Worm (Caenorhabditis elegans) whole organism, young adult: ENCODE data around the gene F11D11.4.
"Not testable (repeated sequence)": the region's sequence is repeated elsewhere in the genome, so short reads cannot be mapped to it uniquely, and the experiment has no call there.

ENCODE experiments used
- B0035.1 ChIP-seq: sonication (generic microtip); optimal IDR thresholded peaks from 2 replicates; lab custom pipeline; 2016; ENCODE audit warnings: missing genetic modification characterization, mild to moderate bottlenecking, missing compliant biosample characterization, missing genotype, missing genetic modification reagents
- B0336.3 ChIP-seq: fragments of 200-800 bp; sonication (Bioruptor generic); IDR thresholded peaks from 2 replicates; pipeline ENCODE4 v1.3.6; 2022; ENCODE audit warnings: missing genetic modification characterization, missing compliant biosample characterization
- F10E7.11 ChIP-seq: sonication (generic microtip); optimal IDR thresholded peaks from 2 replicates; lab custom pipeline; 2017; ENCODE audit warnings: mild to moderate bottlenecking, missing genetic modification characterization, moderate library complexity, missing compliant biosample characterization
- F22D6.2 ChIP-seq: sonication (generic microtip); optimal IDR thresholded peaks from 2 replicates; lab custom pipeline; 2016; ENCODE audit warnings: mild to moderate bottlenecking, missing genetic modification characterization, missing compliant biosample characterization
- F55B11.4 ChIP-seq: sonication (generic microtip); optimal IDR thresholded peaks from 2 replicates; lab custom pipeline; 2016; ENCODE audit warnings: missing compliant biosample characterization, missing genetic modification characterization, borderline replicate concordance; ENCODE audit not compliant: insufficient read depth
- F57C9.4 ChIP-seq: sonication (generic microtip); optimal IDR thresholded peaks from 2 replicates; lab custom pipeline; 2017; ENCODE audit warnings: mild to moderate bottlenecking, missing genetic modification characterization, missing compliant biosample characterization
- K12H6.12 ChIP-seq: fragments of 200-800 bp; sonication (Bioruptor generic); optimal IDR thresholded peaks from 2 replicates; lab custom pipeline; 2018; ENCODE audit warnings: mild to moderate bottlenecking, missing genetic modification characterization, missing compliant biosample characterization
- T07F8.4 ChIP-seq: sonication (generic microtip); optimal IDR thresholded peaks from 2 replicates; lab custom pipeline; 2016; ENCODE audit warnings: mild to moderate bottlenecking, missing genetic modification characterization, moderate library complexity, missing compliant biosample characterization
- T26A5.8 ChIP-seq: sonication (generic microtip); optimal IDR thresholded peaks from 2 replicates; lab custom pipeline; 2016; ENCODE audit warnings: missing genetic modification characterization, missing compliant biosample characterization
- Y53G8AR.9 ChIP-seq: fragments of 200-800 bp; sonication (Bioruptor generic); conservative IDR thresholded peaks from 2 replicates; pipeline ENCODE4 v1.3.6; 2022; ENCODE audit warnings: missing genetic modification reagents, missing genetic modification characterization, missing compliant biosample characterization
- Y67H2A.10 ChIP-seq: fragments of 200-800 bp; sonication (Bioruptor generic); conservative IDR thresholded peaks from 2 replicates; pipeline ENCODE4 v1.3.6; 2022; ENCODE audit warnings: missing genetic modification reagents, missing genetic modification characterization, missing compliant biosample characterization
- ZK185.1 ChIP-seq: sonication (generic microtip); optimal IDR thresholded peaks from 2 replicates; lab custom pipeline; 2016; ENCODE audit warnings: mild to moderate bottlenecking, missing genetic modification characterization, missing compliant biosample characterization; ENCODE audit not compliant: poor library complexity, severe bottlenecking
- akir-1 ChIP-seq: fragments of 200-800 bp; sonication (Bioruptor generic); optimal IDR thresholded peaks from 2 replicates; lab custom pipeline; 2018; ENCODE audit warnings: mild to moderate bottlenecking, missing genetic modification characterization, moderate library complexity, missing compliant biosample characterization
- aptf-3 ChIP-seq: fragments of 200-800 bp; sonication (Bioruptor generic); IDR thresholded peaks from 2 replicates; pipeline ENCODE4 v1.3.6; 2022; ENCODE audit warnings: missing genetic modification characterization, missing compliant biosample characterization
- atf-7 ChIP-seq: sonication (generic microtip); optimal IDR thresholded peaks from 2 replicates; lab custom pipeline; 2017; ENCODE audit warnings: mild to moderate bottlenecking, missing genetic modification characterization, missing compliant biosample characterization
- athp-1 ChIP-seq: sonication (generic microtip); optimal IDR thresholded peaks from 2 replicates; lab custom pipeline; 2017; ENCODE audit warnings: mild to moderate bottlenecking, missing genetic modification characterization, missing compliant biosample characterization
- attf-5 ChIP-seq: fragments of 200-800 bp; sonication (Bioruptor generic); optimal IDR thresholded peaks from 2 replicates; lab custom pipeline; 2018; ENCODE audit warnings: mild to moderate bottlenecking, missing genetic modification characterization, missing compliant biosample characterization
- bed-1 ChIP-seq: fragments of 200-800 bp; sonication (Bioruptor generic); IDR thresholded peaks from 2 replicates; pipeline ENCODE4 v1.3.6; 2022; ENCODE audit warnings: missing genetic modification reagents, missing genetic modification characterization, missing compliant biosample characterization
- cebp-1 ChIP-seq, 2 experiments: fragments of 200-800 bp in 1 of 2; sonication (Bioruptor generic) in 1 of 2; sonication (generic microtip) in 1 of 2; IDR thresholded peaks in 1 of 2; optimal IDR thresholded peaks in 1 of 2; 2 replicates each; pipeline versions ENCODE4 v1.3.6 to Lab custom; 2017 to 2022; ENCODE audit warnings: missing compliant biosample characterization in 2 of 2, missing genetic modification characterization in 2 of 2, mild to moderate bottlenecking in 1 of 2, missing genetic modification reagents in 1 of 2, moderate library complexity in 1 of 2
- ceh-27 ChIP-seq: fragments of 200-800 bp; sonication (Bioruptor generic); optimal IDR thresholded peaks from 2 replicates; lab custom pipeline; 2018; ENCODE audit warnings: mild to moderate bottlenecking, missing genetic modification characterization, moderate library complexity, missing compliant biosample characterization
- die-1 ChIP-seq: sonication (generic microtip); optimal IDR thresholded peaks from 2 replicates; lab custom pipeline; 2016; ENCODE audit warnings: missing genotype, mild to moderate bottlenecking, missing genetic modification characterization, missing compliant biosample characterization
- dpff-1 ChIP-seq: sonication (generic microtip); optimal IDR thresholded peaks from 2 replicates; lab custom pipeline; 2017; ENCODE audit warnings: mild to moderate bottlenecking, missing genetic modification characterization, missing compliant biosample characterization
- egl-18 ChIP-seq: fragments of 200-800 bp; sonication (Bioruptor generic); IDR thresholded peaks from 2 replicates; pipeline ENCODE4 v1.3.6; 2022; ENCODE audit warnings: missing genetic modification reagents, missing genetic modification characterization, missing compliant biosample characterization
- him-1 ChIP-seq: sonication (generic microtip); optimal IDR thresholded peaks from 2 replicates; lab custom pipeline; 2016; ENCODE audit warnings: missing genotype, missing genetic modification reagents, missing genetic modification characterization, missing compliant biosample characterization
- hlh-26 ChIP-seq: fragments of 200-800 bp; sonication (Bioruptor generic); conservative IDR thresholded peaks from 2 replicates; pipeline ENCODE4 v1.3.6; 2022; ENCODE audit warnings: missing genetic modification reagents, missing genetic modification characterization, missing compliant biosample characterization
- hmg-20 ChIP-seq: fragments of 200-800 bp; sonication (Bioruptor generic); IDR thresholded peaks from 2 replicates; pipeline ENCODE4 v1.3.6; 2022; ENCODE audit warnings: missing genetic modification reagents, missing genetic modification characterization, missing compliant biosample characterization
- lin-35 ChIP-seq, 3 experiments: fragments of 150-350 bp in 2 of 3; sonication (generic microtip) in 1 of 3; optimal IDR thresholded peaks; 2 replicates each; lab custom pipeline; 2014 to 2018; ENCODE audit warnings: missing biosample characterization in 3 of 3, missing genetic modification characterization in 3 of 3, missing genetic modification reagents in 3 of 3
- mcd-1 ChIP-seq: fragments of 200-800 bp; sonication (Bioruptor generic); IDR thresholded peaks from 2 replicates; pipeline ENCODE4 v1.3.6; 2022; ENCODE audit warnings: missing genetic modification reagents, missing genetic modification characterization, missing compliant biosample characterization
- mel-28 ChIP-seq: sonication (generic microtip); optimal IDR thresholded peaks from 2 replicates; lab custom pipeline; 2016; ENCODE audit warnings: borderline replicate concordance, mild to moderate bottlenecking, missing genetic modification characterization, missing compliant biosample characterization
- mes-4 ChIP-seq: sonication (generic microtip); optimal IDR thresholded peaks from 2 replicates; lab custom pipeline; 2016; ENCODE audit warnings: missing genotype, missing genetic modification characterization, missing compliant biosample characterization
- nfya-1 ChIP-seq: sonication (generic microtip); optimal IDR thresholded peaks from 2 replicates; lab custom pipeline; 2017; ENCODE audit warnings: antibody characterized with exemption, missing compliant biosample characterization, missing genetic modification characterization, borderline replicate concordance; ENCODE audit not compliant: insufficient read depth
- nfyb-1 ChIP-seq: fragments of 200-800 bp; sonication (Bioruptor generic); IDR thresholded peaks from 2 replicates; pipeline ENCODE4 v1.3.6; 2022; ENCODE audit warnings: missing genetic modification reagents, missing genetic modification characterization, missing compliant biosample characterization
- nhr-120 ChIP-seq: fragments of 200-800 bp; sonication (Bioruptor generic); IDR thresholded peaks from 2 replicates; pipeline ENCODE4 v1.3.6; 2022; ENCODE audit warnings: missing genetic modification characterization, missing compliant biosample characterization
- nhr-80 ChIP-seq: sonication (generic microtip); optimal IDR thresholded peaks from 2 replicates; lab custom pipeline; 2016; ENCODE audit warnings: missing genetic modification characterization, missing compliant biosample characterization
- pbrm-1 ChIP-seq: fragments of 200-800 bp; sonication (Bioruptor generic); IDR thresholded peaks from 2 replicates; pipeline ENCODE4 v1.3.6; 2022; ENCODE audit warnings: missing genetic modification reagents, missing genetic modification characterization, missing compliant biosample characterization
- rec-8 ChIP-seq, 2 experiments: sonication (generic microtip); optimal IDR thresholded peaks; 2 replicates each; lab custom pipeline; 2016; ENCODE audit warnings: mild to moderate bottlenecking in 2 of 2, missing genetic modification characterization in 2 of 2, missing genetic modification reagents in 2 of 2, missing genotype in 2 of 2, missing biosample characterization in 1 of 2, missing compliant biosample characterization in 1 of 2, moderate library complexity in 1 of 2
- somi-1 ChIP-seq: fragments of 200-800 bp; sonication (Bioruptor generic); optimal IDR thresholded peaks from 2 replicates; lab custom pipeline; 2018; ENCODE audit warnings: mild to moderate bottlenecking, missing genetic modification characterization, missing compliant biosample characterization
- sptf-2 ChIP-seq: fragments of 200-800 bp; sonication (Bioruptor generic); optimal IDR thresholded peaks from 2 replicates; lab custom pipeline; 2018; ENCODE audit warnings: mild to moderate bottlenecking, missing genetic modification characterization, missing compliant biosample characterization
- unc-130 ChIP-seq: sonication (generic microtip); optimal IDR thresholded peaks from 2 replicates; lab custom pipeline; 2016; ENCODE audit warnings: missing genetic modification reagents, missing genetic modification characterization, missing compliant biosample characterization
- zim-3 ChIP-seq: sonication (generic microtip); optimal IDR thresholded peaks from 2 replicates; lab custom pipeline; 2017; ENCODE audit warnings: mild to moderate bottlenecking, missing genetic modification characterization, moderate library complexity, missing compliant biosample characterization
- ztf-22 ChIP-seq: fragments of 200-800 bp; sonication (Bioruptor generic); optimal IDR thresholded peaks from 2 replicates; lab custom pipeline; 2018; ENCODE audit warnings: mild to moderate bottlenecking, missing genetic modification characterization, moderate library complexity, missing compliant biosample characterization

The F11D11.4 gene

DNA sequence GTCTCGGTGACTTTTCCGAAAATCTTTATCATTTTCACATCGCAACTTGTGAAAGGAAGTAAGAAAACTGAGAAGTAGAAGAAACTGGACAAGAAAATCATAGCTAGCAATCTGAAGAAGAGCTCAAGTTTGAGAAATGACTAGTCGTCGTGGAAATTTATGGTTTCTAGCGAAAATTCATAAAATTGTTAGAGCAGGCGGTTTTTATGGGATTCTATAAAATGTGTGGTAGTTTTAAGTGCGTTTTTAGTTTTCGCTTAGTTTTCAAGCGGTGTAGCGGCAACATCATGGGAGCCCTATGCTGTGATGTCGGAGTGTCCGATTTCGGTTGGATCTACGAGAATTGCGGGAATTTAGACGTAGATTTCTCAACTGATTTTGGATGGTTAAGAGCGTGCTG lies 6.8 kb upstream of the F11D11.4 start, which contains the start of gene clec-254:
clec-254 (minus strand) TSS at position 101 of the 400 bp plus-strand sequence.
- TF ChIP-seq F22D6.2; hmg-20; akir-1 (GFP tag; lab: Kevin White, UChicago): not testable (repeated sequence)

DNA sequence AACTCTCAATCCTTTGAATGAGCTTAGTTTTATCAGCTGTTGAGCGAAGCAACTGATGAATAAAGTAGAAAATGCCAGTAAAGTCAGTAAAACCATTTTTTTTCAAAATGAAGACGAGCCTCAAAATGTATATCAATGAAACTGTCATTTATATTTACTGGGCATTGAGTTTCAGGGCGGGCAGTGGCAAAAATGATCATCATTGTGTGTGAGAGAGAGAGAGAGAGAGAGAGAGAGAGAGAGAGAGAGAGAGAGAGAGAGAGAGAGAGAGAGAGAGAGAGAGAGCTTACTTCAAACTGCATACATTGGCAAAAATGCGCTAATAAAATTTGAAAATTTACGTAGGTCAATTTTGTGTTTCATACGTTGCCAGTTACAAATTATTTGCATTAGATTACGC lies 1.0 kb upstream of the F11D11.4 start, which contains the start of gene F11D11.3:
F11D11.3 (minus strand) TSS at position 101 of the 400 bp plus-strand sequence.
- TF ChIP-seq T07F8.4 (tag; lab: Kevin White, UChicago): no peak
- no peak for TF ChIP-seq somi-1 (GFP tag; lab: Kevin White, UChicago)
- no peak for TF ChIP-seq unc-130 (GFP tag; lab: Kevin White, UChicago)
- no peak for TF ChIP-seq nfya-1 (tag; lab: Kevin White, UChicago)
- TF ChIP-seq him-1: no peak
- TF ChIP-seq mcd-1 (GFP tag; lab: Robert Waterston, UW): no peak
- no peak for TF ChIP-seq lin-35 (GFP tag; optimal IDR thresholded peaks at IDR 0.05; lab: Kevin White, UChicago)
- no peak for TF ChIP-seq dpff-1 (tag; lab: Kevin White, UChicago)
- TF ChIP-seq mes-4 (tag; lab: Kevin White, UChicago): no peak

DNA sequence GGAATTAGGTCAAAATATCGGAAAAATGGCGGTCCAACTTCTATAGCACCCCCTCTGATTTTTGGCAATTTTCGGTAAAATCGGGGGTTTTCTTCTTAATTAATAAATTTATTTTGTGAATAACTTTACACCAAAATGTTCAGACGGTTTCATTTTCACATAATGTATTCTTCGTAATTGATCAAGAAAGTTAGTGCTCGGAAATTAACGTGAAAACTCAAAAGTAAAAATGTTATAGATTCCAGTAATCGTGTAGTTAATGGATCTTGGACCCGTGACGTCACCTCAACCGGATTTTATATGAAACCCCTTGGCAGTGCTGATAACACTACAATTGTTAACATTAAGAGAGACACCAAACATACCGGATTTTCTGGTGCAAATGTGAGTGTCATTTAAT lies 866 bp downstream of the F11D11.4 start, which contains the start of gene F11D11.22:
F11D11.22 (plus strand) TSS at position 301 of the 400 bp plus-strand sequence.
- TF ChIP-seq K12H6.12; T07F8.4 (tag; lab: Kevin White, UChicago); hlh-26 (GFP tag; lab: Robert Waterston, UW): not testable (repeated sequence)

DNA sequence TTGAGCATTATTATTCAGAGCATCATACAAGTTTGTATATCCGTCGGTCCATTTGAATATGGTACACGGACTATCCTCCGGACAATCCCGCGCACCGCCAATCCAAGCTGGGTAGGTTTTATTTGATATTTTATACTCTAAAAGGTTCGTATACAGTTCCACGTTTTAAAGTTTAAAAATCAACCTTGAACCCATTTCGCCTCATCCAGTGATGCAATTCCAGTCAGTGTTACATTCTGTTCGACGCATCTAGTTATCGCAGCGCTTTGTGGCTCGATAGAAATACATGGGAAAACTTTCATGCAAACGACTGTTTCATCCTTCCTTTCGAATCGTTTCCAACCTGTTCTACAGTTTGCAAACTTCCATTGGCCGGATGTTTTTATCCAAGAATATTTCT lies 8.7 kb downstream of the F11D11.4 start:
- TF ChIP-seq ZK185.1 (tag; lab: Kevin White, UChicago): no peak
- no peak for TF ChIP-seq nhr-120 (GFP tag; lab: Robert Waterston, UW)
- no peak for TF ChIP-seq dpff-1 (tag; lab: Kevin White, UChicago)
- TF ChIP-seq aptf-3 (GFP tag; lab: Robert Waterston, UW): no peak
- no peak for TF ChIP-seq F10E7.11 (tag; lab: Kevin White, UChicago)
- TF ChIP-seq sptf-2 (GFP tag; lab: Kevin White, UChicago): no peak
- no peak for TF ChIP-seq rec-8 (tag; optimal IDR thresholded peaks at IDR 0.05; lab: Kevin White, UChicago)
- TF ChIP-seq attf-5 (GFP tag; lab: Kevin White, UChicago): no peak
- TF ChIP-seq unc-130 (GFP tag; lab: Kevin White, UChicago): no peak
- no peak for TF ChIP-seq ceh-27 (GFP tag; lab: Kevin White, UChicago)
- no peak for TF ChIP-seq B0336.3 (GFP tag; lab: Robert Waterston, UW)
- no peak for TF ChIP-seq T26A5.8
- TF ChIP-seq atf-7 (tag; lab: Kevin White, UChicago): no peak
- no peak for TF ChIP-seq cebp-1 (GFP tag; IDR thresholded peaks at IDR 0.05; lab: Robert Waterston, UW)
- no peak for TF ChIP-seq cebp-1 (tag; optimal IDR thresholded peaks at IDR 0.05; lab: Kevin White, UChicago)
- no peak for TF ChIP-seq F55B11.4 (tag; lab: Kevin White, UChicago)
- TF ChIP-seq him-1: no peak
- TF ChIP-seq bed-1 (GFP tag; lab: Robert Waterston, UW): no peak
- TF ChIP-seq nfyb-1 (GFP tag; lab: Robert Waterston, UW): no peak
- TF ChIP-seq, all 124 proteins: peak for 0

DNA sequence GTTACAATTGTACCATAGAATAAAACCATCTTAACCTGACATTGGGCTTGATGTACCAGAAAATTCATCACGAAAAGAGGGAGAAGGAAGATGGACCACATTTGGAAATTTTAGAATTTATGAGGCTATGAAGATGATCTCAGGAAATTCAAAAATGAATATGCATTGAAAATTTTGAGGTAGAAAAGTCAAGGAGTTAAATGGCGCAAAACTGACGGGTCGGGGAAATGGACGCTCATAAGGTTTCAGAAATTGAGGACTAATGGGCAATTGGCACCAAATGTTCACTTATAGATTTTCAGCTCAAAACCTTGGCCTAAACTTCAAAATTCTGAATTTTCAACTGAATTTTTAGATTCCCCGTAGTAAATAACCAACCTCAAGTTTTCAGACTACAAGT lies 9.4 kb downstream of the F11D11.4 start, which contains the start of gene clec-255:
clec-255 (minus strand) TSS at position 101 of the 400 bp plus-strand sequence.
- TF ChIP-seq ZK185.1 (tag; lab: Kevin White, UChicago) (no peak), Y53G8AR.9 (GFP tag; lab: Robert Waterston, UW) (no peak), F57C9.4 (tag; lab: Kevin White, UChicago) (no peak), nhr-80 (tag; lab: Kevin White, UChicago) (no peak), pbrm-1 (GFP tag; lab: Robert Waterston, UW) (no peak), ztf-22 (GFP tag; lab: Kevin White, UChicago) (no peak), Y67H2A.10 (GFP tag; lab: Robert Waterston, UW) (no peak), athp-1 (tag; lab: Kevin White, UChicago) (no peak), egl-18 (GFP tag; lab: Robert Waterston, UW) (no peak), die-1 (tag; lab: Kevin White, UChicago) (no peak), mel-28 (tag; lab: Kevin White, UChicago) (no peak), zim-3 (no peak), B0035.1 (tag; lab: Kevin White, UChicago) (no peak), hmg-20 (no peak)
